Worm (Caenorhabditis elegans) whole organism, L2 larva: ENCODE data around the gene pas-2.

Source experiments
- C34F6.9 ChIP-seq: fragments of 150-350 bp; optimal IDR thresholded peaks from 2 replicates; lab custom pipeline; 2014; ENCODE audit warnings: missing biosample characterization, missing genetic modification characterization
- aly-2 ChIP-seq: fragments of 150-350 bp; optimal IDR thresholded peaks from 2 replicates; lab custom pipeline; 2014; ENCODE audit warnings: missing biosample characterization, missing genetic modification characterization
- ama-1 ChIP-seq: fragments of 150-350 bp; optimal IDR thresholded peaks from 2 replicates; lab custom pipeline; 2018; ENCODE audit warnings: inconsistent platforms
- blmp-1 ChIP-seq: sonication (generic microtip); optimal IDR thresholded peaks from 2 replicates; lab custom pipeline; 2017; ENCODE audit warnings: missing genetic modification characterization, mild to moderate bottlenecking, missing compliant biosample characterization, antibody characterized with exemption, moderate library complexity; ENCODE audit not compliant: insufficient read depth
- elt-3 ChIP-seq: sonication (generic microtip); optimal IDR thresholded peaks from 2 replicates; lab custom pipeline; 2017; ENCODE audit warnings: missing biosample characterization, missing genetic modification characterization
- gmeb-1 ChIP-seq: fragments of 150-350 bp; optimal IDR thresholded peaks from 2 replicates; lab custom pipeline; 2014; ENCODE audit warnings: missing biosample characterization, missing genetic modification characterization
- lin-11 ChIP-seq: fragments of 150-350 bp; sonication (generic microtip); optimal IDR thresholded peaks from 2 replicates; lab custom pipeline; 2014; ENCODE audit warnings: missing biosample characterization, missing genetic modification characterization, inconsistent platforms, mixed read lengths
- lin-13 ChIP-seq: fragments of 150-350 bp; optimal IDR thresholded peaks from 2 replicates; lab custom pipeline; 2014; ENCODE audit warnings: missing biosample characterization, missing genetic modification reagents, missing genetic modification characterization
- lsy-2 ChIP-seq, 2 experiments: fragments of 150-350 bp in 1 of 2; sonication (generic microtip) in 1 of 2; optimal IDR thresholded peaks; 2 replicates each; lab custom pipeline; 2014 to 2017; ENCODE audit warnings: missing biosample characterization in 2 of 2, missing genetic modification characterization in 2 of 2
- mab-5 ChIP-seq: fragments of 150-350 bp; optimal IDR thresholded peaks from 2 replicates; lab custom pipeline; 2014; ENCODE audit warnings: missing biosample characterization, missing genetic modification characterization
- mdl-1 ChIP-seq, 2 experiments: fragments of 150-350 bp in 1 of 2; sonication (generic microtip) in 1 of 2; optimal IDR thresholded peaks; 2 replicates each; lab custom pipeline; 2017; ENCODE audit warnings: missing biosample characterization in 2 of 2, missing genetic modification characterization in 2 of 2
- nhr-11 ChIP-seq: fragments of 150-350 bp; optimal IDR thresholded peaks from 2 replicates; lab custom pipeline; 2014; ENCODE audit warnings: missing biosample characterization, missing genetic modification characterization
- nhr-129 ChIP-seq: fragments of 150-350 bp; optimal IDR thresholded peaks from 2 replicates; lab custom pipeline; 2014; ENCODE audit warnings: missing biosample characterization, missing genetic modification characterization
- nhr-21 ChIP-seq: fragments of 150-350 bp; optimal IDR thresholded peaks from 2 replicates; lab custom pipeline; 2014; ENCODE audit warnings: missing biosample characterization, missing genetic modification characterization
- nhr-23 ChIP-seq: fragments of 150-350 bp; optimal IDR thresholded peaks from 2 replicates; lab custom pipeline; 2014; ENCODE audit warnings: missing biosample characterization, missing genetic modification reagents, missing genetic modification characterization
- nhr-237 ChIP-seq: fragments of 150-350 bp; optimal IDR thresholded peaks from 2 replicates; lab custom pipeline; 2014; ENCODE audit warnings: missing biosample characterization, missing genetic modification characterization
- nhr-6 ChIP-seq: fragments of 150-350 bp; optimal IDR thresholded peaks from 2 replicates; lab custom pipeline; 2014; ENCODE audit warnings: missing biosample characterization, missing genetic modification characterization
- sem-4 ChIP-seq: fragments of 150-350 bp; optimal IDR thresholded peaks from 2 replicates; lab custom pipeline; 2014; ENCODE audit warnings: missing biosample characterization, missing genetic modification reagents, missing genetic modification characterization
- sma-3 ChIP-seq: sonication (generic microtip); optimal IDR thresholded peaks from 2 replicates; lab custom pipeline; 2016; ENCODE audit warnings: missing genetic modification reagents, missing genetic modification characterization, missing compliant biosample characterization
- snpc-4 ChIP-seq: fragments of 150-350 bp; optimal IDR thresholded peaks from 2 replicates; lab custom pipeline; 2014; ENCODE audit warnings: missing biosample characterization, missing genetic modification characterization
- unc-55 ChIP-seq: fragments of 150-350 bp; sonication (generic microtip); optimal IDR thresholded peaks from 3 replicates; lab custom pipeline; 2014; ENCODE audit warnings: missing biosample characterization, missing genetic modification reagents, missing genetic modification characterization
- unc-62 ChIP-seq: fragments of 150-350 bp; optimal IDR thresholded peaks from 2 replicates; lab custom pipeline; 2014; ENCODE audit warnings: missing biosample characterization, missing genetic modification reagents, missing genetic modification characterization
- ztf-11 ChIP-seq: sonication (generic microtip); optimal IDR thresholded peaks from 2 replicates; lab custom pipeline; 2017; ENCODE audit warnings: missing biosample characterization, missing genetic modification characterization

Gene pas-2

DNA sequence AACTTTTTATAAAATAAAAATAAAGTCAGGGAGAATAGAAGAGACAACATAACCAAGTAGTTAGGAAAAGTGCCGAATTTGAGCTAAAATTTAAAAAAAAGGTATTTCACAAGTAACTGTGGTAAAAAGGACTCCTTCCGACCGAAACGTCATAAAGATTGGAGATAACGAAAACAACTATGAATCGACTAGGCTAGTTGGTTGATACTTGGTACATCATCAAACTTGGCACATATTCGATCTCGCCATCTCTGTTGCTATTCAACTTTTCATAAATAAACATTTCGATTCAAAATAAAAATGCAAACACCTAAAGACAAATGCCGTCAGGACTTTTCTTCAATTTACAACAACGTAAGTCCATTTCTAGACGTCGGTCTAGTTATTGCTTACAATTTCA lies 41.6 kb downstream of the pas-2 start, which contains the start of gene C29A12.22:
TSS of gene C29A12.22 (plus strand) at position 301 of the 400 bp plus-strand sequence.
- TF ChIP-seq nhr-129 (tag; lab: Kevin White, UChicago) (no peak), snpc-4 (tag; lab: Kevin White, UChicago) (no peak), lin-11 (tag; lab: Kevin White, UChicago) (no peak), ztf-11 (tag; lab: Kevin White, UChicago) (no peak), sma-3 (GFP tag; lab: Kevin White, UChicago) (no peak), nhr-21 (tag; lab: Kevin White, UChicago) (no peak), unc-55 (GFP tag; lab: Kevin White, UChicago) (no peak), nhr-23 (tag; lab: Kevin White, UChicago) (no peak)

DNA sequence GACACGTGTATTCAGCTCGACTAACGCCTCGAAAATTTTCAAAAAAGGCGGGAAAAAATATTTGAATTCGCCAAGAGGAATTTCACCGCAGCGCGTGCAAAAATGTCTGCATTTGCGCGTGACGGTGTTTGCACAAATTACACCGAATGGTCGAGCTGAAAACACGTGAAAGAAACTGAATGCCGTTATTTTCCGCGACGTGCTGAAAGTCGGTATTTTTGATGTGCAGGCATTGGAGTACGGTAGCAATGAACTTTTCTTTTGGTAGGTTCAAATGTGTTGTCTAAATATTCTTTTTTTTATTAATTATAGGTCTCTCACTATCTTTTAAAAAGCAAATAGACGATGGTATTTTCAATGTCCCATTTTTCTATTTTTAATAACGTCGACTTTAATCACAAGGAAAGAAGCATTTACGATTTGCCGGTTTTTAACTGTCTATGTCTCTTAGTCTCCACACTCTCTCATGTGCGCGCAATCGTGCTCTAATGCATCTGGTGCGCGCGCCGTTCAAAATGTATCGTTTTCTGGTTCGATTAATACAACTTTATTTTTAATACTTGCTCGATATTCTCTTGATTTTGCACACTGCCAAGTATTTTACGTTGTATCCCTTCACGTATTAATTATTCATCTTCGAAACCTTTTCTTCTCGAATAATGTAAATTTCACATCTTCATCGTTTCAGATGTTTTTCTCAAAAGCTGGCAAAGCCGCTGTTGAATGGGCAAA lies 43.4 kb downstream of the pas-2 start, which contains the start of the genes C29A12.1 and lig-1:
TSS of gene C29A12.1 (minus strand) at position 63 of the 732 bp plus-strand sequence.
TSS of gene lig-1 (plus strand) at position 682 of the 732 bp plus-strand sequence.
- TF ChIP-seq mab-5 (tag; lab: Kevin White, UChicago) = no peak
- TF ChIP-seq lin-13 (GFP tag; lab: Kevin White, UChicago) = no peak
- peak in 1 of 2 experiments; percentile 36 for TF ChIP-seq lsy-2 (tag; optimal IDR thresholded peaks at IDR 0.05; lab: Kevin White, UChicago)
- TF ChIP-seq nhr-129 (tag; lab: Kevin White, UChicago) = peak; percentile 39
- TF ChIP-seq C34F6.9 (tag; lab: Kevin White, UChicago) = peak; percentile 22
- no peak for TF ChIP-seq unc-62 (GFP tag; lab: Kevin White, UChicago)
- TF ChIP-seq unc-55 (GFP tag; lab: Kevin White, UChicago) = peak; percentile 45
- TF ChIP-seq gmeb-1 (tag; lab: Kevin White, UChicago) = peak; percentile 41

DNA sequence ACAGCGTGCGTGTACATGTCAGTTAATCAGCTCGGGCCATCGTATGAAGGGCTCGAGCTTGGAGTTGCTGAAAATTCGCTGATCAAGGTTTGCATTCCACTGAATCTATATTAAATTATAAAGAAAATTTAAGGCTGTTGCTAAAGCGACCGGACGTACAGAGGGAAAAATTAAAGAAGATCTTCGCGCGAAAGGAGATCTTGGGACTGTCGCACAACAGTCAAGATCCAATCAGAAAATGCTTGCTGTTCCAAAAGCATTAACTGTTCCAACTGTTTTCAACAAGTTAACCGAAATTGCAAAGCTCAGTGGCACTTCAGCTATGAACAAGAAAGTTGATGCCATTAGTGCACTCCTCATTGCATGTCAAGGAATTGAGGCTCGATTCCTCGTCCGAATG lies 44.2 kb downstream of the pas-2 start:
- TF ChIP-seq aly-2 (tag; lab: Kevin White, UChicago) = no peak
- no peak for TF ChIP-seq nhr-11 (tag; lab: Kevin White, UChicago)
- no peak for TF ChIP-seq nhr-23 (tag; lab: Kevin White, UChicago)
- no peak for TF ChIP-seq lsy-2 (tag; optimal IDR thresholded peaks at IDR 0.05; lab: Kevin White, UChicago)
- no peak for TF ChIP-seq lin-11 (tag; lab: Kevin White, UChicago)

DNA sequence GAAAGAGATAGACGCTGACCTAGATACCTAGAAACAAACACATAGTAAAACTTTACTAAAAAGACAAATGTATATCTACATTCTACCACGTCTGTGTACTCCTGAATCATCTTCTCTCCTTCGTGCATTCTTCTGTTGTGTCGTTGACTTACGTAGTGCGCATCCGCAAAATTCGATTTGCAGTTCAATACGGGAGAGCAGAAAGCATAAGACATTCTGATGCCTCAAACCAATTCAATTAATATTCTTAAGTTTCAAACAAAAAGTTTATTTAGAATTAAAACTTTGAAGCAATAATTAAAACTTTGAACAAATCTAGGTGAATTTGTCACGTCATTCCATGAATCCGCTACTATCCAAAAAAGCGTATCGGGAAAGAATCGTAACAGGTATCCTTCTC lies 46.7 kb downstream of the pas-2 start:
- TF ChIP-seq ama-1 (lab: Kevin White, UChicago) (no peak), nhr-237 (tag; lab: Kevin White, UChicago) (no peak), nhr-6 (tag; lab: Kevin White, UChicago) (no peak)

DNA sequence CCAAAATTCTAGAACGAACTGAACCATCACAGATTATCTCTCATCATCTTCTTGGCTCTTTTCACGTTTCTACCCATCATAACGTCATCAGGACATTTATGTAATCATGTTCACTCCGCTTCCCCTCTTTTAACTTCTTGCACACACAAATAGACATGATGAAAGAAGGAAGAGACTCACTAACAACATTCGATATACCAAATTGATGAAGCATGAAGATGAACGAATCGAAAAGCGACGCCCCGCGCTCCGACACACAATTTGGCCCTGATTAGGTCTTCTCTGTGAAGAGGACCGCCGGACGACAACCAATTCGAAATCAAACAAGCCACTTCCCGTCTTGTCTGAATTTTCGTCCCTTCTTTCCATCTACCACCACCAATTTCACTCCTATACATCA lies 48.3 kb downstream of the pas-2 start:
- no peak for TF ChIP-seq lin-11 (tag; lab: Kevin White, UChicago)
- no peak for TF ChIP-seq sem-4 (tag; lab: Kevin White, UChicago)
- TF ChIP-seq blmp-1 = no peak
- TF ChIP-seq elt-3 (tag; lab: Kevin White, UChicago) = no peak
- TF ChIP-seq unc-62 (GFP tag; lab: Kevin White, UChicago) = no peak
- no peak for TF ChIP-seq aly-2 (tag; lab: Kevin White, UChicago)
- no peak for TF ChIP-seq lin-13 (GFP tag; lab: Kevin White, UChicago)
- TF ChIP-seq nhr-129 (tag; lab: Kevin White, UChicago) = no peak
- TF ChIP-seq ama-1 (lab: Kevin White, UChicago) = no peak
- TF ChIP-seq mdl-1 (tag; optimal IDR thresholded peaks at IDR 0.05; lab: Kevin White, UChicago) = no peak
- TF ChIP-seq ztf-11 (tag; lab: Kevin White, UChicago) = no peak
